Worm (Caenorhabditis elegans) whole organism, mixed stage, embryonic: ENCODE data around the gene T04C12.11.

Source experiments
- M03D4.4 ChIP-seq: sonication (generic microtip); optimal IDR thresholded peaks from 2 replicates; lab custom pipeline; 2017; ENCODE audit warnings: mild to moderate bottlenecking, missing genetic modification characterization, missing compliant biosample characterization
- bed-3 ChIP-seq: fragments of 200-800 bp; sonication (Bioruptor generic); optimal IDR thresholded peaks from 3 replicates; lab custom pipeline; 2018; ENCODE audit warnings: mild to moderate bottlenecking, missing genetic modification characterization, moderate library complexity, missing compliant biosample characterization
- blmp-1 ChIP-seq: fragments of 150-350 bp; optimal IDR thresholded peaks from 2 replicates; lab custom pipeline; 2014; ENCODE audit warnings: missing biosample characterization, missing genetic modification characterization
- ceh-39 ChIP-seq: fragments of 150-350 bp; optimal IDR thresholded peaks from 2 replicates; lab custom pipeline; 2014; ENCODE audit warnings: missing biosample characterization, missing genetic modification characterization
- ceh-43 ChIP-seq: fragments of 200-800 bp; sonication (Bioruptor generic); optimal IDR thresholded peaks from 2 replicates; lab custom pipeline; 2018; ENCODE audit warnings: mild to moderate bottlenecking, missing genetic modification characterization, moderate library complexity, missing compliant biosample characterization
- ceh-83 ChIP-seq: fragments of 200-800 bp; sonication (Bioruptor generic); optimal IDR thresholded peaks from 2 replicates; lab custom pipeline; 2018; ENCODE audit warnings: mild to moderate bottlenecking, missing genetic modification characterization, missing compliant biosample characterization
- ces-1 ChIP-seq: fragments of 150-350 bp; optimal IDR thresholded peaks from 2 replicates; lab custom pipeline; 2014; ENCODE audit warnings: missing biosample characterization, missing genetic modification reagents, missing genetic modification characterization
- cnd-1 ChIP-seq: fragments of 200-800 bp; sonication (Bioruptor generic); optimal IDR thresholded peaks from 2 replicates; lab custom pipeline; 2018; ENCODE audit warnings: mild to moderate bottlenecking, missing genetic modification characterization, missing compliant biosample characterization
- drap-1 ChIP-seq: fragments of 200-800 bp; sonication (Bioruptor generic); optimal IDR thresholded peaks from 3 replicates; lab custom pipeline; 2018; ENCODE audit warnings: mild to moderate bottlenecking, missing genetic modification characterization, missing compliant biosample characterization
- elt-1 ChIP-seq: sonication (generic microtip); optimal IDR thresholded peaks from 2 replicates; lab custom pipeline; 2017; ENCODE audit warnings: missing genetic modification characterization, mild to moderate bottlenecking, missing compliant biosample characterization, antibody characterized with exemption, moderate library complexity, borderline replicate concordance; ENCODE audit not compliant: insufficient read depth
- elt-3 ChIP-seq: fragments of 150-350 bp; optimal IDR thresholded peaks from 2 replicates; lab custom pipeline; 2014; ENCODE audit warnings: missing biosample characterization, missing genetic modification characterization
- flh-1 ChIP-seq: fragments of 200-800 bp; sonication (Bioruptor generic); optimal IDR thresholded peaks from 2 replicates; lab custom pipeline; 2018; ENCODE audit warnings: mild to moderate bottlenecking, missing genetic modification characterization, moderate library complexity, missing compliant biosample characterization
- ham-2 ChIP-seq: fragments of 200-800 bp; sonication (Bioruptor generic); optimal IDR thresholded peaks from 2 replicates; lab custom pipeline; 2018; ENCODE audit warnings: mild to moderate bottlenecking, missing genetic modification characterization, missing compliant biosample characterization
- hlh-1 ChIP-seq: fragments of 150-350 bp; optimal IDR thresholded peaks from 2 replicates; lab custom pipeline; 2014; ENCODE audit warnings: missing biosample characterization, missing genetic modification reagents, missing genetic modification characterization
- lin-13 ChIP-seq: fragments of 150-350 bp; optimal IDR thresholded peaks from 2 replicates; lab custom pipeline; 2014; ENCODE audit warnings: missing biosample characterization, missing genetic modification characterization
- lin-32 ChIP-seq: fragments of 200-800 bp; sonication (Bioruptor generic); optimal IDR thresholded peaks from 2 replicates; lab custom pipeline; 2018; ENCODE audit warnings: mild to moderate bottlenecking, missing genetic modification characterization, missing compliant biosample characterization
- lsy-2 ChIP-seq: fragments of 150-350 bp; optimal IDR thresholded peaks from 2 replicates; lab custom pipeline; 2014; ENCODE audit warnings: missing biosample characterization, missing genetic modification characterization
- mab-5 ChIP-seq: fragments of 150-350 bp; optimal IDR thresholded peaks from 2 replicates; lab custom pipeline; 2014; ENCODE audit warnings: missing biosample characterization, missing genetic modification characterization
- mep-1 ChIP-seq: fragments of 150-350 bp; optimal IDR thresholded peaks from 2 replicates; lab custom pipeline; 2017; ENCODE audit warnings: missing biosample characterization, missing genetic modification reagents, missing genetic modification characterization, inconsistent platforms
- mls-2 ChIP-seq: sonication (generic microtip); optimal IDR thresholded peaks from 2 replicates; lab custom pipeline; 2016; ENCODE audit warnings: mild to moderate bottlenecking, missing genetic modification characterization, moderate library complexity, missing compliant biosample characterization
- nhr-12 ChIP-seq: fragments of 150-350 bp; optimal IDR thresholded peaks from 2 replicates; lab custom pipeline; 2014; ENCODE audit warnings: missing biosample characterization, missing genetic modification characterization
- nhr-2 ChIP-seq: fragments of 150-350 bp; optimal IDR thresholded peaks from 2 replicates; lab custom pipeline; 2014; ENCODE audit warnings: missing biosample characterization, missing genetic modification characterization
- nhr-237 ChIP-seq: fragments of 150-350 bp; optimal IDR thresholded peaks from 2 replicates; lab custom pipeline; 2014; ENCODE audit warnings: missing biosample characterization, missing genetic modification characterization
- nhr-28 ChIP-seq: fragments of 150-350 bp; optimal IDR thresholded peaks from 2 replicates; lab custom pipeline; 2014; ENCODE audit warnings: missing biosample characterization, missing genetic modification characterization
- nhr-76 ChIP-seq: sonication (generic microtip); optimal IDR thresholded peaks from 2 replicates; lab custom pipeline; 2017; ENCODE audit warnings: missing biosample characterization, missing genetic modification characterization
- pha-4 ChIP-seq: fragments of 150-350 bp; optimal IDR thresholded peaks from 2 replicates; lab custom pipeline; 2018; ENCODE audit warnings: missing biosample characterization, missing genetic modification reagents, missing genetic modification characterization
- sem-2 ChIP-seq: fragments of 200-800 bp; sonication (Bioruptor generic); optimal IDR thresholded peaks from 2 replicates; lab custom pipeline; 2018; ENCODE audit warnings: mild to moderate bottlenecking, missing genetic modification characterization, missing compliant biosample characterization
- snpc-4 ChIP-seq: fragments of 150-350 bp; optimal IDR thresholded peaks from 2 replicates; lab custom pipeline; 2014; ENCODE audit warnings: missing biosample characterization, missing genetic modification characterization
- sptf-1 ChIP-seq: sonication (generic microtip); optimal IDR thresholded peaks from 2 replicates; lab custom pipeline; 2017; ENCODE audit warnings: mild to moderate bottlenecking, missing genetic modification characterization, moderate library complexity, missing compliant biosample characterization
- tbx-8 ChIP-seq: fragments of 200-800 bp; sonication (Bioruptor generic); optimal IDR thresholded peaks from 2 replicates; lab custom pipeline; 2018; ENCODE audit warnings: mild to moderate bottlenecking, missing genetic modification characterization, moderate library complexity, missing compliant biosample characterization
- unc-120 ChIP-seq: sonication (generic microtip); optimal IDR thresholded peaks from 2 replicates; lab custom pipeline; 2017; ENCODE audit warnings: missing genetic modification characterization, missing compliant biosample characterization; ENCODE audit not compliant: poor library complexity, severe bottlenecking
- unc-39 ChIP-seq: fragments of 150-350 bp; optimal IDR thresholded peaks from 2 replicates; lab custom pipeline; 2014; ENCODE audit warnings: missing biosample characterization, missing genetic modification characterization
- unc-62 ChIP-seq: fragments of 150-350 bp; optimal IDR thresholded peaks from 2 replicates; lab custom pipeline; 2014; ENCODE audit warnings: missing biosample characterization, missing genetic modification reagents, missing genetic modification characterization
- zip-8 ChIP-seq: fragments of 150-350 bp; optimal IDR thresholded peaks from 2 replicates; lab custom pipeline; 2014; ENCODE audit warnings: missing biosample characterization, missing genetic modification characterization
- ztf-11 ChIP-seq: fragments of 150-350 bp; optimal IDR thresholded peaks from 2 replicates; lab custom pipeline; 2014; ENCODE audit warnings: missing biosample characterization, missing genetic modification characterization

The T04C12.11 gene

DNA sequence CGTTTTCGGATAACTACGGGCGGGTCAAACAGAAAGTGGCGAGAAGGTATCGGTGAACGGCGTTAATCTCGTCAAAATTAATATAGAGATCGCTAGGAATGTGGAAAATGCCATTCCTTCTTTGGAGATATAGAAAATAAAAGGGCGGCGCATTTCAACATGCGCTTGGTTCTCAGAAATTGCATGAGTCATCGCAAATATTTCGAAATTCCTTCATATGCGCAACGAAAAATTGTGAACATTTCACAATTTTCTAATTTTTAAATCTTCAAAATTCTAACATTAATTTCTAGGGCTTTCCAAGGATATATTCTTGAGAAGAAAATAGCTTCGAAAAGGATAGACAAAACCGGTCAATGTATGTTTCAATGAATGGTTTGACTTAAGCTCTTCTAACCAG, 18.8 kb upstream of the T04C12.11 start:
- TF ChIP-seq nhr-237 (tag; lab: Kevin White, UChicago) (no peak), ceh-43 (no peak), nhr-28 (tag; lab: Kevin White, UChicago) (no peak), mls-2 (tag; lab: Kevin White, UChicago) (no peak), ham-2 (GFP tag; lab: Kevin White, UChicago) (no peak), tbx-8 (GFP tag; lab: Kevin White, UChicago) (no peak), mep-1 (no peak), sem-2 (GFP tag; lab: Kevin White, UChicago) (no peak), ceh-39 (tag; lab: Kevin White, UChicago) (no peak), elt-3 (tag; lab: Kevin White, UChicago) (no peak), pha-4 (tag; lab: Kevin White, UChicago) (no peak), nhr-76 (tag; lab: Kevin White, UChicago) (no peak), sptf-1 (tag; lab: Kevin White, UChicago) (no peak), mab-5 (tag; lab: Kevin White, UChicago) (no peak)

ce11 chrV:11078104-11078724, 18.1 kb upstream of the T04C12.11 start, which contains the start of gene act-2:
Gene act-2, minus strand, starts transcription at chrV:11078154.
- TF ChIP-seq unc-62 (GFP tag; lab: Kevin White, UChicago): no peak
- TF ChIP-seq snpc-4 (tag; lab: Kevin White, UChicago): no peak
- TF ChIP-seq ceh-39 (tag; lab: Kevin White, UChicago): peak; percentile 74
- TF ChIP-seq ces-1 (GFP tag; lab: Kevin White, UChicago): peak; percentile 69
- TF ChIP-seq nhr-12 (tag; lab: Kevin White, UChicago): no peak
- peak; percentile 67 for TF ChIP-seq lin-13 (tag; lab: Kevin White, UChicago)
- peak; percentile 49 for TF ChIP-seq cnd-1 (tag; lab: Kevin White, UChicago)
- no peak for TF ChIP-seq elt-3 (tag; lab: Kevin White, UChicago)
- no peak for TF ChIP-seq elt-1
- TF ChIP-seq nhr-2 (tag; lab: Kevin White, UChicago): no peak
- no peak for TF ChIP-seq zip-8 (tag; lab: Kevin White, UChicago)
- TF ChIP-seq nhr-76 (tag; lab: Kevin White, UChicago): no peak
- TF ChIP-seq pha-4 (tag; lab: Kevin White, UChicago): peak; percentile 76
- no peak for TF ChIP-seq hlh-1 (tag; lab: Kevin White, UChicago)
- TF ChIP-seq sem-2 (GFP tag; lab: Kevin White, UChicago): no peak
- no peak for TF ChIP-seq ztf-11 (tag; lab: Kevin White, UChicago)
- TF ChIP-seq ceh-83 (GFP tag; lab: Kevin White, UChicago): no peak
- no peak for TF ChIP-seq blmp-1 (tag; lab: Kevin White, UChicago)
- no peak for TF ChIP-seq drap-1
- no peak for TF ChIP-seq bed-3 (GFP tag; lab: Kevin White, UChicago)
- TF ChIP-seq M03D4.4 (tag; lab: Kevin White, UChicago): no peak
- TF ChIP-seq ceh-43: no peak
- no peak for TF ChIP-seq flh-1 (GFP tag; lab: Kevin White, UChicago)
- no peak for TF ChIP-seq ham-2 (GFP tag; lab: Kevin White, UChicago)
- peak; percentile 19 for TF ChIP-seq nhr-237 (tag; lab: Kevin White, UChicago)
- no peak for TF ChIP-seq mls-2 (tag; lab: Kevin White, UChicago)
- no peak for TF ChIP-seq tbx-8 (GFP tag; lab: Kevin White, UChicago)
- TF ChIP-seq lin-32: no peak
- no peak for TF ChIP-seq sptf-1 (tag; lab: Kevin White, UChicago)
- peak; percentile 64 for TF ChIP-seq lsy-2 (tag; lab: Kevin White, UChicago)
- TF ChIP-seq mep-1: peak; percentile 79
- TF ChIP-seq nhr-28 (tag; lab: Kevin White, UChicago): no peak
- peak; percentile 46 for TF ChIP-seq unc-120 (tag; lab: Kevin White, UChicago)
- no peak for TF ChIP-seq mab-5 (tag; lab: Kevin White, UChicago)
- TF ChIP-seq unc-39 (tag; lab: Kevin White, UChicago): no peak

DNA sequence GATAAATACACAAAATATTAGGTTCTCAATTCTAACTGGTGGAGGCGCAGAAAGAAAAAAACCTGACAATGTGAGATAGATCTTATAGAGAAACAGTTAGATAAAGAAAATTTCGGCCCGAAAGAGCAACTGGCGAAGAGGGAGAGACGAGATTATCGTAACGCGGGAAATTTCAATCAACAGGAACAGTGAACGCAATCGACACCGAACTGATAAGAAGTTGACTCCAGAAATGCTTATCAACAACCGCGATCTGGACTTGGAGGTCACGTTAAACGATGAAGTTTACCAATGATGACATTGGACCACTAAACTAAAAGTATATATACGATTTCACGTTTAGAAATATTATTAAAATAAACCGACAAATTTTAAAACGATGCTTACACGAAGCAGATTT, 16.3 kb upstream of the T04C12.11 start:
- TF ChIP-seq ztf-11 (tag; lab: Kevin White, UChicago) (no peak), elt-1 (peak; percentile 92)
